Fruit fly (Drosophila melanogaster): ENCODE measurements around the gene Hsp26.

The Hsp26 gene

dm6 chr3L:9424528-9424911 lies 47.3 kb upstream of the Hsp26 start (continued):
- TF ChIP-seq CG13424 (tag; optimal IDR thresholded peaks at IDR 0.05) (peak; percentile 65), fd96Cb (tag; optimal IDR thresholded peaks at IDR 0.05) (no peak), CG12659 (GFP tag; optimal IDR thresholded peaks at IDR 0.05) (peak; percentile 6), cad (GFP tag; optimal IDR thresholded peaks at IDR 0.05) (no peak), esg (GFP tag; conservative IDR thresholded peaks at IDR 0.05) (no peak), CG2120 (GFP tag; optimal IDR thresholded peaks at IDR 0.05) (peak; percentile 46), Dip3 (GFP tag; optimal IDR thresholded peaks at IDR 0.05) (no peak), CG6854 (GFP tag; optimal IDR thresholded peaks at IDR 0.05) (peak; percentile 18), CG14014 (GFP tag; IDR thresholded peaks at IDR 0.05) (peak; percentile 37; the same call in 1 of the 2 replicates), sna (GFP tag; IDR thresholded peaks at IDR 0.05; ENCODE audit: partially characterized antibody) (no peak), nerfin-1 (tag; optimal IDR thresholded peaks at IDR 0.05) (peak; percentile 27), CG42726 (GFP tag; IDR thresholded peaks at IDR 0.05; ENCODE audit: partially characterized antibody) (no peak), tap (tag; optimal IDR thresholded peaks at IDR 0.05) (peak; percentile 61), CG17568 (GFP tag; optimal IDR thresholded peaks at IDR 0.05) (peak; percentile 42), CG18011 (GFP tag; optimal IDR thresholded peaks at IDR 0.05) (peak; percentile 15), Dref (GFP tag; IDR thresholded peaks at IDR 0.05) (no peak), lola (GFP tag; optimal IDR thresholded peaks at IDR 0.05) (peak in 1 of 3 experiments; percentile 7), Max (GFP tag; optimal IDR thresholded peaks at IDR 0.05) (peak; percentile 4), HLH3B (GFP tag; IDR thresholded peaks at IDR 0.05) (no peak), Deaf1 (tag; optimal IDR thresholded peaks at IDR 0.05) (peak; percentile 14), cwo (GFP tag; optimal IDR thresholded peaks at IDR 0.05) (peak; percentile 15), CG12769 (tag; optimal IDR thresholded peaks at IDR 0.05) (no peak), pan (optimal IDR thresholded peaks at IDR 0.05) (no peak), pan (GFP tag; optimal IDR thresholded peaks at IDR 0.05 in 1 of 2, IDR thresholded peaks at IDR 0.05 in 1 of 2) (peak in 1 of 2 experiments; percentile 53), slbo (GFP tag; IDR thresholded peaks at IDR 0.05) (peak; percentile 31; the same call in 1 of the 2 replicates), CG31441 (GFP tag; IDR thresholded peaks at IDR 0.05) (peak; percentile 54), hkb (optimal IDR thresholded peaks at IDR 0.05) (no peak), hkb (GFP tag; IDR thresholded peaks at IDR 0.05) (peak; percentile 45), gem (tag; optimal IDR thresholded peaks at IDR 0.05) (peak; percentile 65), pum (GFP tag; optimal IDR thresholded peaks at IDR 0.05) (no peak), Fer1 (GFP tag; optimal IDR thresholded peaks at IDR 0.05) (peak; percentile 43), CG4282 (GFP tag; optimal IDR thresholded peaks at IDR 0.05) (no peak), ind (GFP tag; optimal IDR thresholded peaks at IDR 0.05) (peak; percentile 24), gsb-n (tag; optimal IDR thresholded peaks at IDR 0.05) (peak; percentile 45), CG3847 (GFP tag; IDR thresholded peaks at IDR 0.05) (0 out of 2 replicates have a peak, but pooled peaks have one; percentile 21), ato (GFP tag; IDR thresholded peaks at IDR 0.05; ENCODE audit: partially characterized antibody) (no peak), CG32532 (GFP tag; IDR thresholded peaks at IDR 0.05) (peak; percentile 66; the same call in 1 of the 2 replicates), fd102C (GFP tag; optimal IDR thresholded peaks at IDR 0.05) (no peak), schlank (tag; optimal IDR thresholded peaks at IDR 0.05) (no peak), CG12391 (tag; optimal IDR thresholded peaks at IDR 0.05) (peak; percentile 56), vvl (GFP tag; IDR thresholded peaks at IDR 0.05) (peak; percentile 91), BtbVII (GFP tag; optimal IDR thresholded peaks at IDR 0.05) (peak; percentile 34), CG4424 (GFP tag; optimal IDR thresholded peaks at IDR 0.05) (peak; percentile 17), CG18599 (GFP tag; optimal IDR thresholded peaks at IDR 0.05) (peak; percentile 47), zen (tag; optimal IDR thresholded peaks at IDR 0.05) (no peak), Antp (GFP tag; optimal IDR thresholded peaks at IDR 0.05) (no peak), CG12299 (tag; optimal IDR thresholded peaks at IDR 0.05) (peak; percentile 56), CG12071 (GFP tag; optimal IDR thresholded peaks at IDR 0.05) (peak; percentile 5), cg (GFP tag; optimal IDR thresholded peaks at IDR 0.05) (no peak), unpg (GFP tag; optimal IDR thresholded peaks at IDR 0.05) (peak; percentile 65)
